Fruit fly (Drosophila melanogaster): ENCODE measurements around the gene CG42831.

Gene CG42831

dm6 chr3L:10843273-10843672, 28.7 kb downstream of the CG42831 start (continued):
- TF ChIP-seq nau (GFP tag; optimal IDR thresholded peaks at IDR 0.05) = peak; percentile 47
- TF ChIP-seq ap (GFP tag; IDR thresholded peaks at IDR 0.05) = no peak
- peak; percentile 64 for TF ChIP-seq CG13775 (GFP tag; optimal IDR thresholded peaks at IDR 0.05)
- TF ChIP-seq sisA (GFP tag; IDR thresholded peaks at IDR 0.05) = 0 out of 2 replicates have a peak, but pooled peaks have one; percentile 17
- peak; percentile 64 for TF ChIP-seq CG9437 (GFP tag; optimal IDR thresholded peaks at IDR 0.05)
- peak in 1 of 2 experiments; percentile 35 for TF ChIP-seq dpn (GFP tag; optimal IDR thresholded peaks at IDR 0.05)
- TF ChIP-seq CG4854 (GFP tag; optimal IDR thresholded peaks at IDR 0.05) = no peak
- TF ChIP-seq CG13424 (tag; optimal IDR thresholded peaks at IDR 0.05) = peak; percentile 72
- TF ChIP-seq Hr51 (GFP tag; optimal IDR thresholded peaks at IDR 0.05) = peak in 1 of 2 experiments; percentile 55
- no peak for TF ChIP-seq CG6683 (GFP tag; optimal IDR thresholded peaks at IDR 0.05)
- no peak for TF ChIP-seq sc (optimal IDR thresholded peaks at IDR 0.05)
- TF ChIP-seq sc (GFP tag; optimal IDR thresholded peaks at IDR 0.05) = peak; percentile 71
- 0 out of 3 replicates have a peak, but pooled peaks have one; percentile 45 for TF ChIP-seq so (GFP tag; IDR thresholded peaks at IDR 0.05)
- TF ChIP-seq bigmax (GFP tag; optimal IDR thresholded peaks at IDR 0.05) = no peak
- TF ChIP-seq jumu (GFP tag; optimal IDR thresholded peaks at IDR 0.05) = no peak
- no peak for TF ChIP-seq fd64A (GFP tag; optimal IDR thresholded peaks at IDR 0.05)
- TF ChIP-seq CG17829 (tag; optimal IDR thresholded peaks at IDR 0.05) = peak; percentile 83
- no peak for TF ChIP-seq Neu2 (GFP tag; optimal IDR thresholded peaks at IDR 0.05; ENCODE audit: borderline replicate concordance)
- TF ChIP-seq CG17802 (tag; optimal IDR thresholded peaks at IDR 0.05) = no peak
- no peak for TF ChIP-seq pfk (GFP tag; optimal IDR thresholded peaks at IDR 0.05)
- TF ChIP-seq gem (tag; optimal IDR thresholded peaks at IDR 0.05) = peak; percentile 79
- TF ChIP-seq Oli (tag; optimal IDR thresholded peaks at IDR 0.05) = peak; percentile 58
- TF ChIP-seq corto (GFP tag; optimal IDR thresholded peaks at IDR 0.05) = no peak
- TF ChIP-seq CG5245 (GFP tag; optimal IDR thresholded peaks at IDR 0.05) = no peak
- no peak for TF ChIP-seq trh (GFP tag; optimal IDR thresholded peaks at IDR 0.05)
- TF ChIP-seq Max (GFP tag; optimal IDR thresholded peaks at IDR 0.05) = peak; percentile 6
- TF ChIP-seq Mrtf (GFP tag; IDR thresholded peaks at IDR 0.05) = no peak
- no peak for TF ChIP-seq Deaf1 (tag; optimal IDR thresholded peaks at IDR 0.05)
- TF ChIP-seq Usf (GFP tag; optimal IDR thresholded peaks at IDR 0.05) = peak; percentile 17
- TF ChIP-seq Hr78 (GFP tag; optimal IDR thresholded peaks at IDR 0.05) = peak in 1 of 2 experiments; percentile 18
- TF ChIP-seq CG3281 (GFP tag; optimal IDR thresholded peaks at IDR 0.05) = peak; percentile 31
- no peak for TF ChIP-seq mam (GFP tag; optimal IDR thresholded peaks at IDR 0.05)
- TF ChIP-seq CG8924 (tag; optimal IDR thresholded peaks at IDR 0.05) = peak; percentile 79
- no peak for TF ChIP-seq CG3847 (GFP tag; IDR thresholded peaks at IDR 0.05)
- TF ChIP-seq CG4282 (GFP tag; optimal IDR thresholded peaks at IDR 0.05) = no peak
- TF ChIP-seq Taf1 (GFP tag; IDR thresholded peaks at IDR 0.05) = no peak
- no peak for TF ChIP-seq abd-A (tag; optimal IDR thresholded peaks at IDR 0.05)
- no peak for TF ChIP-seq fru (optimal IDR thresholded peaks at IDR 0.05)
- no peak for TF ChIP-seq CG18476 (GFP tag; optimal IDR thresholded peaks at IDR 0.05)
- no peak for TF ChIP-seq CG42726 (GFP tag; IDR thresholded peaks at IDR 0.05; ENCODE audit: partially characterized antibody)
- no peak for TF ChIP-seq gsb-n (tag; optimal IDR thresholded peaks at IDR 0.05)
- TF ChIP-seq CG9215 (GFP tag; IDR thresholded peaks at IDR 0.05) = no peak

DNA sequence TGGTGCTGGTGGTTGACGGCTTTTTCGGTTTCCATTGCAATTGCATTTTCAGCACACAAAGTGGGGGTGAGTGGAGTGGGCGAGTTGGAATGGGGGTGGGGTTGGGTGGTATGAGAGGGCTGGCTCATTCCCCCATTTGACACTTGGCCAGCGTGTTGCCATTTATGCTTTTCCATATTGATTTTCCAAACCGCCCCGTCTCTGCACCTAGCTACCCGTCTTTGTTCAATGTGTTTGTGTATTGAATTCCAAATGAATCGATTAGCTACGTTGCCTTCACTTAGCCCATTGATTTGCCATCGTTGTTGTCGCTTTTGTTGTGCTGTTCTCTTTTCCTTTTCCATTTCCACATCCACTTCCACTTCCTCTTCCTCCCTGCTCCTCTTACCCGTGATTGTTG, 29.1 kb downstream of the CG42831 start:
- TF ChIP-seq CG10959 (GFP tag; IDR thresholded peaks at IDR 0.05) (0 out of 2 replicates have a peak, but pooled peaks have one; percentile 0), CG2199 (GFP tag; IDR thresholded peaks at IDR 0.05) (peak; percentile 60; the same call in 2 of the 3 replicates), chinmo (GFP tag; IDR thresholded peaks at IDR 0.05; ENCODE audit: partially characterized antibody) (0 out of 4 replicates have a peak, but pooled peaks have one; percentile 31), gsb-n (tag; optimal IDR thresholded peaks at IDR 0.05) (peak; percentile 36), pros (GFP tag; optimal IDR thresholded peaks at IDR 0.05) (peak; percentile 32), Rx (GFP tag; IDR thresholded peaks at IDR 0.05) (no peak), pan (optimal IDR thresholded peaks at IDR 0.05) (no peak), pan (GFP tag; optimal IDR thresholded peaks at IDR 0.05 in 1 of 2, IDR thresholded peaks at IDR 0.05 in 1 of 2) (peak in 1 of 2 experiments; percentile 1), cg (GFP tag; optimal IDR thresholded peaks at IDR 0.05) (peak; percentile 4), dimm (GFP tag; IDR thresholded peaks at IDR 0.05) (0 out of 2 replicates have a peak, but pooled peaks have one; percentile 2), crol (GFP tag; IDR thresholded peaks at IDR 0.05) (peak; percentile 38), Lhr (GFP tag; optimal IDR thresholded peaks at IDR 0.05) (no peak)

Measured in whole organism, embryonic.